Worm (Caenorhabditis elegans): Measurements from ENCODE around the gene spc-1.

DNA sequence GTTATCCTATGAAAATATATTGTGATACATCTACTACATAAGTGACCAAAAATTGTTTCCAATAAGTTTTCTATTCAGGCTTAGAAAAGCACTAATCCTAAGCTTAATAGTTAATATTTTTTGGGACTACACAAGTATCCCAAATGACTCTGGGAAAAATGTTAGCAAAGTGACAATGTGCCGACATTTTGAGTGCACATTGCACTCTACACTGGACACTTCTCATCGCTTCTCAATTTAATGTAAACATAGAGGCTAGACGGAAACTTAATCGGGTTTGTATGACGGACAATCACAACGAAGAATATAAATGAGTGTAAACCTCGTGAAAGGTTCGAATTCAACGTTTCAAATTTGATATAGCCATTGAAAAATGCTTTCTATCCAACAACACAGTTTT lies 15.2 kb downstream of the spc-1 start:
- no peak for TF ChIP-seq pqm-1 (tag; optimal IDR thresholded peaks at IDR 0.05)
- TF ChIP-seq unc-62 (GFP tag; optimal IDR thresholded peaks at IDR 0.05) = no peak
